Worm (Caenorhabditis elegans): ENCODE measurements around the gene lin-14.

DNA sequence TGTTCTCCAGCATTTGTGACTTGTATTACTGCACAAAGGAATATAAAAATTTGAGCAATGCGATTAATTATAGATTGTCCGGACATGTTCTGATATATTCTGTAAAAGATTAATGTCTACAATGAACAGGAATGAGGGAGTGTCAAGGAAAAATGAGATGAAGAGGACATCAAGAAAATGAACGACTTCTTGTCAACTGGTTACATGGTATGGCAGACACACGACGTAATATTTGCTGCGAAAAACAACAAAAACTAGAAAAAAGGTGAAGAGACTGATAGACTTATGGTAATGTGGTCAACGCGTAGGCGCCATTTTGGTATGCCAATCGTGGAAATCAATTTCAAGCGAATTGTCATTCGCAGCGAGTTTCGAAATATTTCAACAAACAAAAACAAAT, 18.8 kb upstream of the lin-14 start, which contains the start of gene igeg-2:
- TF ChIP-seq dao-5 (tag; optimal IDR thresholded peaks at IDR 0.05) (no peak), him-1 (tag; optimal IDR thresholded peaks at IDR 0.05) (no peak), W03F9.2 (tag; optimal IDR thresholded peaks at IDR 0.05) (no peak)
